Fruit fly (Drosophila melanogaster): ENCODE measurements around the gene CG46025.

DNA sequence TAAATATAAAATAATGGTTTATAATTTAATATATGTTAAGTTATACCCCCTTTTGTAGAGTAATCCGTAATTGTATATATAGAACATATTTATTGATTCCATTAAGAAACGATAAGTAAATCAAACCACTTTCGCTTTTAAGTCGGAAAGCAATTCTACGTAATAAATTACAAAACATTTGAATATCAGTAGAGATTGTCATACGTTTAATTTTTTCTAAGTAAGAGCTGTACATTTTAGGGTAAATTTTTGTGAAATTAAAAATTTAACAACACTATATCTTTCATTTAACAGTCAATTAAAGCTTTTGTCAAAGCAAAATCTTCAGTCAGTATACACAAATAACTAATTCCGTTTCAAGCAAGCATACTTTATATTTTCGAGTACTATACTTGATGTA lies at the start of gene CG46025:
- no peak for TF ChIP-seq CG14655 (GFP tag; optimal IDR thresholded peaks at IDR 0.05)
- no peak for TF ChIP-seq gl (tag; optimal IDR thresholded peaks at IDR 0.05)
- TF ChIP-seq Pif1B (GFP tag; optimal IDR thresholded peaks at IDR 0.05), result no peak
- no peak for TF ChIP-seq D1 (tag; optimal IDR thresholded peaks at IDR 0.05)
- no peak for TF ChIP-seq CG8159 (tag; optimal IDR thresholded peaks at IDR 0.05)
- no peak for TF ChIP-seq CG10348 (GFP tag; IDR thresholded peaks at IDR 0.05)
- TF ChIP-seq CG4496 (GFP tag; IDR thresholded peaks at IDR 0.05), result no peak
- no peak for TF ChIP-seq CG15710 (tag; optimal IDR thresholded peaks at IDR 0.05)
- no peak for TF ChIP-seq CG13204 (GFP tag; optimal IDR thresholded peaks at IDR 0.05)
- TF ChIP-seq CG9948 (tag; optimal IDR thresholded peaks at IDR 0.05), result no peak
- no peak for TF ChIP-seq Pif1A (GFP tag; optimal IDR thresholded peaks at IDR 0.05)

All from whole organism, pupa.